ENCODE assay signal across 3 fruit fly cellular contexts in genomic region chr3L:16392203-16392800, dm6.
TF ChIP-seq lines count a peak whose summit lies in the region.

No protein-coding gene starts in this region.

- no peak for TF ChIP-seq CTCF in whole organism, embryonic (GFP tag; optimal IDR thresholded peaks at IDR 0.05; lab: Kevin White, UChicago)

TF ChIP-seq in whole organism, embryonic, 481 proteins besides CTCF, POLR2A, EP300 and RAD21:
- TF ChIP-seq CG6272 (GFP tag; IDR thresholded peaks at IDR 0.05; lab: Robert Waterston, UW) (no peak), Sry-δ (GFP tag; optimal IDR thresholded peaks at IDR 0.05; lab: Kevin White, UChicago) (no peak), sd (tag; optimal IDR thresholded peaks at IDR 0.05; lab: Kevin White, UChicago) (peak; percentile 64), crol (GFP tag; IDR thresholded peaks at IDR 0.05; lab: Robert Waterston, UW) (peak; percentile 63; the same call in 1 of the 2 replicates), lab (GFP tag; optimal IDR thresholded peaks at IDR 0.05; lab: Kevin White, UChicago) (peak; percentile 66), cg (GFP tag; optimal IDR thresholded peaks at IDR 0.05; lab: Kevin White, UChicago) (no peak), E2f2 (GFP tag; IDR thresholded peaks at IDR 0.05; lab: Robert Waterston, UW) (no peak), grn (GFP tag; optimal IDR thresholded peaks at IDR 0.05; lab: Kevin White, UChicago) (peak; percentile 37), tna (GFP tag; IDR thresholded peaks at IDR 0.05; lab: Robert Waterston, UW; ENCODE audit: partially characterized antibody) (0 out of 2 replicates have a peak, but pooled peaks have one; percentile 29), CG16779 (GFP tag; IDR thresholded peaks at IDR 0.05; lab: Robert Waterston, UW) (no peak), psq (GFP tag; optimal IDR thresholded peaks at IDR 0.05; lab: Kevin White, UChicago) (no peak), CG11456 (GFP tag; IDR thresholded peaks at IDR 0.05; lab: Robert Waterston, UW) (0 out of 3 replicates have a peak, but pooled peaks have one; percentile 4), Ets65A (GFP tag; lab: Kevin White, UChicago) (no peak), CG17829 (tag; optimal IDR thresholded peaks at IDR 0.05; lab: Kevin White, UChicago) (no peak), CG31388 (GFP tag; optimal IDR thresholded peaks at IDR 0.05; lab: Kevin White, UChicago) (no peak), sug (tag; optimal IDR thresholded peaks at IDR 0.05; lab: Kevin White, UChicago) (peak; percentile 28), Hr78 (GFP tag; optimal IDR thresholded peaks at IDR 0.05; lab: Kevin White, UChicago) (peak in 1 of 2 experiments; percentile 62), CG3726 (GFP tag; IDR thresholded peaks at IDR 0.05; lab: Robert Waterston, UW) (no peak), HLH4C (GFP tag; IDR thresholded peaks at IDR 0.05; lab: Robert Waterston, UW; ENCODE audit: partially characterized antibody) (0 out of 3 replicates have a peak, but pooled peaks have one; percentile 8), CG11247 (GFP tag; IDR thresholded peaks at IDR 0.05; lab: Robert Waterston, UW) (no peak), CG14441 (GFP tag; IDR thresholded peaks at IDR 0.05; lab: Robert Waterston, UW) (no peak)

TF ChIP-seq in whole organism, pupa, 21 proteins besides CTCF, POLR2A, EP300 and RAD21:
- TF ChIP-seq D1 (tag; optimal IDR thresholded peaks at IDR 0.05; lab: Kevin White, UChicago) (no peak), CG8301 (tag; optimal IDR thresholded peaks at IDR 0.05; lab: Kevin White, UChicago) (no peak), CG15710 (tag; optimal IDR thresholded peaks at IDR 0.05; lab: Kevin White, UChicago) (no peak), CG8159 (tag; optimal IDR thresholded peaks at IDR 0.05; lab: Kevin White, UChicago) (no peak), Pif1A (GFP tag; optimal IDR thresholded peaks at IDR 0.05; lab: Kevin White, UChicago) (no peak), CG10348 (GFP tag; IDR thresholded peaks at IDR 0.05; lab: Robert Waterston, UW) (no peak), CG4496 (GFP tag; IDR thresholded peaks at IDR 0.05; lab: Robert Waterston, UW) (no peak), CG13204 (GFP tag; optimal IDR thresholded peaks at IDR 0.05; lab: Kevin White, UChicago) (no peak), fd96Ca (GFP tag; IDR thresholded peaks at IDR 0.05; lab: Robert Waterston, UW) (0 out of 3 replicates have a peak, but pooled peaks have one; percentile 20), CG9948 (tag; optimal IDR thresholded peaks at IDR 0.05; lab: Kevin White, UChicago) (no peak), EcR (GFP tag; optimal IDR thresholded peaks at IDR 0.05; lab: Kevin White, UChicago) (peak; percentile 91), CG12605 (GFP tag; IDR thresholded peaks at IDR 0.05; lab: Robert Waterston, UW) (no peak), CG17806 (tag; optimal IDR thresholded peaks at IDR 0.05; lab: Kevin White, UChicago) (no peak), rn (GFP tag; IDR thresholded peaks at IDR 0.05; lab: Robert Waterston, UW) (no peak)

TF ChIP-seq in whole organism, wandering third instar larva, 38 proteins besides CTCF, POLR2A, EP300 and RAD21:
- TF ChIP-seq OdsH (GFP tag; optimal IDR thresholded peaks at IDR 0.05; lab: Kevin White, UChicago) (no peak), Rel (GFP tag; optimal IDR thresholded peaks at IDR 0.05; lab: Kevin White, UChicago) (no peak), Rel (tag; optimal IDR thresholded peaks at IDR 0.05; lab: Kevin White, UChicago) (peak; percentile 87)
TF ChIP-seq in whole organism, wandering third instar larva: peak in this region for 1.
